Worm (Caenorhabditis elegans) whole organism, late embryonic: ENCODE data around the gene F46C8.3.

ENCODE experiments used
- K02D7.2 ChIP-seq: sonication (generic microtip); optimal IDR thresholded peaks from 2 replicates; lab custom pipeline; 2017; ENCODE audit warnings: mild to moderate bottlenecking, missing genetic modification characterization, missing compliant biosample characterization
- T23F11.4 ChIP-seq: fragments of 200-800 bp; sonication (Bioruptor generic); optimal IDR thresholded peaks from 2 replicates; lab custom pipeline; 2018; ENCODE audit warnings: mild to moderate bottlenecking, missing genetic modification characterization, missing compliant biosample characterization
- ceh-14 ChIP-seq: sonication (generic microtip); optimal IDR thresholded peaks from 2 replicates; lab custom pipeline; 2016; ENCODE audit warnings: missing genotype, missing genetic modification characterization, missing compliant biosample characterization
- ceh-2 ChIP-seq: sonication (generic microtip); optimal IDR thresholded peaks from 2 replicates; lab custom pipeline; 2016; ENCODE audit warnings: missing genotype, missing genetic modification characterization, missing compliant biosample characterization
- ceh-22 ChIP-seq: sonication (generic microtip); optimal IDR thresholded peaks from 2 replicates; lab custom pipeline; 2017; ENCODE audit warnings: missing biosample characterization, missing genetic modification characterization
- ceh-30 ChIP-seq: fragments of 150-350 bp; optimal IDR thresholded peaks from 2 replicates; lab custom pipeline; 2014; ENCODE audit warnings: missing biosample characterization, missing genetic modification characterization
- ceh-31 ChIP-seq: sonication (generic microtip); optimal IDR thresholded peaks from 2 replicates; lab custom pipeline; 2016; ENCODE audit warnings: missing genetic modification characterization, missing compliant biosample characterization
- ceh-34 ChIP-seq: sonication (generic microtip); optimal IDR thresholded peaks from 2 replicates; lab custom pipeline; 2016; ENCODE audit warnings: mild to moderate bottlenecking, missing genetic modification characterization, missing compliant biosample characterization
- ceh-48 ChIP-seq: sonication (generic microtip); optimal IDR thresholded peaks from 2 replicates; lab custom pipeline; 2016; ENCODE audit warnings: missing genetic modification characterization, inconsistent platforms, missing compliant biosample characterization
- ceh-6 ChIP-seq: fragments of 200-800 bp; sonication (Bioruptor generic); optimal IDR thresholded peaks from 2 replicates; lab custom pipeline; 2018; ENCODE audit warnings: mild to moderate bottlenecking, missing genetic modification characterization, missing compliant biosample characterization
- ceh-9 ChIP-seq: sonication (generic microtip); optimal IDR thresholded peaks from 2 replicates; lab custom pipeline; 2016; ENCODE audit warnings: mild to moderate bottlenecking, missing genetic modification characterization, inconsistent platforms, missing compliant biosample characterization
- che-1 ChIP-seq: sonication (generic microtip); optimal IDR thresholded peaks from 2 replicates; lab custom pipeline; 2016; ENCODE audit warnings: mild to moderate bottlenecking, missing genetic modification characterization, missing compliant biosample characterization
- dmd-4 ChIP-seq: sonication (generic microtip); optimal IDR thresholded peaks from 2 replicates; lab custom pipeline; 2016; ENCODE audit warnings: borderline replicate concordance, missing genetic modification characterization, missing compliant biosample characterization
- dve-1 ChIP-seq: sonication (generic microtip); optimal IDR thresholded peaks from 2 replicates; lab custom pipeline; 2017; ENCODE audit warnings: antibody characterized with exemption, mild to moderate bottlenecking, missing genetic modification characterization, missing compliant biosample characterization
- elt-2 ChIP-seq: sonication (generic microtip); optimal IDR thresholded peaks from 2 replicates; lab custom pipeline; 2016; ENCODE audit warnings: missing genetic modification reagents, missing genetic modification characterization, missing compliant biosample characterization
- ets-4 ChIP-seq: sonication (generic microtip); optimal IDR thresholded peaks from 2 replicates; lab custom pipeline; 2016; ENCODE audit warnings: missing genetic modification characterization, missing compliant biosample characterization
- eyg-1 ChIP-seq: sonication (generic microtip); optimal IDR thresholded peaks from 2 replicates; lab custom pipeline; 2016; ENCODE audit warnings: missing genotype, missing genetic modification characterization, missing compliant biosample characterization
- fkh-10 ChIP-seq: fragments of 150-350 bp; optimal IDR thresholded peaks from 2 replicates; lab custom pipeline; 2014; ENCODE audit warnings: missing biosample characterization, missing genetic modification reagents, missing genetic modification characterization
- fkh-6 ChIP-seq: sonication (generic microtip); optimal IDR thresholded peaks from 2 replicates; lab custom pipeline; 2016; ENCODE audit warnings: missing genetic modification characterization, missing compliant biosample characterization
- gmeb-2 ChIP-seq: sonication (generic microtip); optimal IDR thresholded peaks from 2 replicates; lab custom pipeline; 2016; ENCODE audit warnings: missing genetic modification characterization, inconsistent platforms, missing compliant biosample characterization
- hlh-13 ChIP-seq: fragments of 200-800 bp; sonication (Bioruptor generic); optimal IDR thresholded peaks from 2 replicates; lab custom pipeline; 2018; ENCODE audit warnings: mild to moderate bottlenecking, missing genetic modification characterization, missing compliant biosample characterization
- hlh-15 ChIP-seq: sonication (generic microtip); optimal IDR thresholded peaks from 2 replicates; lab custom pipeline; 2016; ENCODE audit warnings: missing genetic modification characterization, missing compliant biosample characterization
- hlh-30 ChIP-seq: sonication (generic microtip); optimal IDR thresholded peaks from 2 replicates; lab custom pipeline; 2017; ENCODE audit warnings: antibody characterized with exemption, missing genetic modification characterization, missing compliant biosample characterization; ENCODE audit not compliant: insufficient read depth
- hlh-6 ChIP-seq: sonication (generic microtip); optimal IDR thresholded peaks from 2 replicates; lab custom pipeline; 2016; ENCODE audit warnings: missing genotype, missing genetic modification characterization, missing compliant biosample characterization
- hlh-8 ChIP-seq: sonication (generic microtip); optimal IDR thresholded peaks from 2 replicates; lab custom pipeline; 2016; ENCODE audit warnings: missing genotype, missing genetic modification characterization, missing compliant biosample characterization
- madf-2 ChIP-seq: sonication (generic microtip); optimal IDR thresholded peaks from 2 replicates; lab custom pipeline; 2017; ENCODE audit warnings: missing genetic modification characterization, missing compliant biosample characterization
- mec-3 ChIP-seq: sonication (generic microtip); optimal IDR thresholded peaks from 2 replicates; lab custom pipeline; 2016; ENCODE audit warnings: borderline replicate concordance, missing genetic modification characterization, missing compliant biosample characterization
- nfya-1 ChIP-seq: sonication (generic microtip); optimal IDR thresholded peaks from 2 replicates; lab custom pipeline; 2017; ENCODE audit warnings: missing genetic modification characterization, mild to moderate bottlenecking, missing compliant biosample characterization, antibody characterized with exemption, moderate library complexity
- nhr-11 ChIP-seq: fragments of 150-350 bp; optimal IDR thresholded peaks from 2 replicates; lab custom pipeline; 2014; ENCODE audit warnings: missing biosample characterization, missing genetic modification characterization
- nhr-232 ChIP-seq: sonication (generic microtip); optimal IDR thresholded peaks from 2 replicates; lab custom pipeline; 2016; ENCODE audit warnings: missing genetic modification characterization, missing compliant biosample characterization
- npax-4 ChIP-seq: sonication (generic microtip); optimal IDR thresholded peaks from 2 replicates; lab custom pipeline; 2016; ENCODE audit warnings: missing genetic modification characterization, missing compliant biosample characterization
- odd-2 ChIP-seq: sonication (generic microtip); optimal IDR thresholded peaks from 2 replicates; lab custom pipeline; 2017; ENCODE audit warnings: antibody characterized with exemption, mild to moderate bottlenecking, missing genetic modification characterization, missing compliant biosample characterization
- pat-9 ChIP-seq: fragments of 200-800 bp; sonication (Bioruptor generic); optimal IDR thresholded peaks from 2 replicates; lab custom pipeline; 2018; ENCODE audit warnings: mild to moderate bottlenecking, missing genetic modification characterization, moderate library complexity, missing compliant biosample characterization
- pax-1 ChIP-seq: fragments of 150-350 bp; optimal IDR thresholded peaks from 2 replicates; lab custom pipeline; 2014; ENCODE audit warnings: missing biosample characterization, missing genetic modification characterization
- pha-4 ChIP-seq: fragments of 150-350 bp; optimal IDR thresholded peaks from 2 replicates; lab custom pipeline; 2018; ENCODE audit warnings: missing biosample characterization, missing genetic modification reagents, missing genetic modification characterization
- ref-2 ChIP-seq: sonication (generic microtip); optimal IDR thresholded peaks from 2 replicates; lab custom pipeline; 2016; ENCODE audit warnings: missing genetic modification characterization, missing compliant biosample characterization
- sox-2 ChIP-seq: fragments of 200-800 bp; sonication (Bioruptor generic); IDR thresholded peaks from 2 replicates; pipeline ENCODE4 v1.3.6; 2022; ENCODE audit warnings: missing genetic modification reagents, missing genetic modification characterization, missing compliant biosample characterization
- syd-9 ChIP-seq: sonication (generic microtip); optimal IDR thresholded peaks from 2 replicates; lab custom pipeline; 2016; ENCODE audit warnings: mild to moderate bottlenecking, missing genetic modification characterization, moderate library complexity, missing compliant biosample characterization
- unc-3 ChIP-seq, 2 experiments: fragments of 200-800 bp in 1 of 2; sonication (Bioruptor generic) in 1 of 2; sonication (generic microtip) in 1 of 2; conservative IDR thresholded peaks in 1 of 2; optimal IDR thresholded peaks in 1 of 2; 2 replicates each; pipeline versions ENCODE4 v1.3.6 to Lab custom; 2016 to 2022; ENCODE audit warnings: missing compliant biosample characterization in 2 of 2, missing genetic modification characterization in 2 of 2, missing genetic modification reagents in 1 of 2
- unc-86 ChIP-seq: sonication (generic microtip); optimal IDR thresholded peaks from 2 replicates; lab custom pipeline; 2016; ENCODE audit warnings: missing genetic modification characterization, missing compliant biosample characterization

The F46C8.3 gene

ce11 chrX:7569685-7570518, 44.5 kb downstream of the F46C8.3 start, which contains the start of gene apy-1 (continued):
- no peak for TF ChIP-seq madf-2 (tag; lab: Kevin White, UChicago)
- TF ChIP-seq ceh-30 = no peak
- no peak for TF ChIP-seq ceh-48 (tag; lab: Kevin White, UChicago)
- TF ChIP-seq fkh-6 (tag; lab: Kevin White, UChicago) = peak; percentile 23
- no peak for TF ChIP-seq nhr-11 (tag; lab: Kevin White, UChicago)
- TF ChIP-seq unc-86 = no peak
- TF ChIP-seq ceh-9 (tag; lab: Kevin White, UChicago) = no peak
- peak; percentile 79 for TF ChIP-seq elt-2 (tag; lab: Kevin White, UChicago)
- no peak for TF ChIP-seq ceh-6
- TF ChIP-seq ceh-14 (tag; lab: Kevin White, UChicago) = no peak
- no peak for TF ChIP-seq syd-9 (tag; lab: Kevin White, UChicago)
- TF ChIP-seq K02D7.2 (tag; lab: Kevin White, UChicago) = no peak
- TF ChIP-seq hlh-6 (tag; lab: Kevin White, UChicago) = no peak
- TF ChIP-seq ceh-2 (tag; lab: Kevin White, UChicago) = peak; percentile 73
- no peak for TF ChIP-seq dve-1 (tag; lab: Kevin White, UChicago)
- TF ChIP-seq ets-4 = peak; percentile 41
- no peak for TF ChIP-seq gmeb-2 (tag; lab: Kevin White, UChicago)
- TF ChIP-seq pat-9 = no peak
- no peak for TF ChIP-seq dmd-4 (tag; lab: Kevin White, UChicago)
- TF ChIP-seq nfya-1 (tag; lab: Kevin White, UChicago) = no peak
- TF ChIP-seq che-1 = no peak
- no peak for TF ChIP-seq unc-3 (GFP tag; conservative IDR thresholded peaks at IDR 0.05; lab: Robert Waterston, UW)
- TF ChIP-seq unc-3 (tag; optimal IDR thresholded peaks at IDR 0.05; lab: Kevin White, UChicago) = no peak
- TF ChIP-seq ceh-22 (tag; lab: Kevin White, UChicago) = no peak
- no peak for TF ChIP-seq hlh-30 (tag; lab: Kevin White, UChicago)
- no peak for TF ChIP-seq fkh-10
- TF ChIP-seq nhr-232 (tag; lab: Kevin White, UChicago) = no peak
- no peak for TF ChIP-seq T23F11.4 (GFP tag; lab: Kevin White, UChicago)
- no peak for TF ChIP-seq eyg-1
- TF ChIP-seq npax-4 (tag; lab: Kevin White, UChicago) = no peak
- TF ChIP-seq ceh-31 (tag; lab: Kevin White, UChicago) = peak; percentile 75
- TF ChIP-seq sox-2 = no peak
- TF ChIP-seq pax-1 (tag; lab: Kevin White, UChicago) = no peak
- no peak for TF ChIP-seq mec-3 (tag; lab: Kevin White, UChicago)

- TF ChIP-seq hlh-13 (no peak), ceh-34 (tag; lab: Kevin White, UChicago) (no peak), hlh-8 (tag; lab: Kevin White, UChicago) (no peak), sox-2 (no peak), pha-4 (tag; lab: Kevin White, UChicago) (no peak), odd-2 (tag; lab: Kevin White, UChicago) (no peak)
Observed at ce11 chrX:7572057-7572456, 46.7 kb downstream of the F46C8.3 start, which contains the start of gene pcyt-1. Gene pcyt-1, plus strand, starts transcription at chrX:7572357.

ce11 chrX:7573172-7573571, 47.8 kb downstream of the F46C8.3 start:
- TF ChIP-seq ref-2 (tag; lab: Kevin White, UChicago) (no peak), ceh-6 (no peak), K02D7.2 (tag; lab: Kevin White, UChicago) (no peak), hlh-8 (tag; lab: Kevin White, UChicago) (no peak), ceh-9 (tag; lab: Kevin White, UChicago) (no peak), hlh-15 (tag; lab: Kevin White, UChicago) (no peak), hlh-13 (no peak), ceh-30 (no peak), ets-4 (no peak)
